Fruit fly (Drosophila melanogaster) whole organism, wandering third instar larva: ENCODE results near the gene upSET.

Experiments
- Abd-B ChIP-seq: fragments of >200 bp; optimal IDR thresholded peaks from 2 replicates; lab custom pipeline; 2017; ENCODE audit warnings: missing biosample characterization, missing genetic modification characterization
- OdsH ChIP-seq: fragments of 200-800 bp; sonication (Bioruptor generic); optimal IDR thresholded peaks from 2 replicates; lab custom pipeline; 2016; ENCODE audit warnings: missing biosample characterization, mild to moderate bottlenecking, missing genetic modification characterization
- dl ChIP-seq, 2 experiments: fragments of 175-275, 200-275 bp in 1 of 2; fragments of 200-275 bp in 1 of 2; sonication (Bioruptor generic); optimal IDR thresholded peaks; lab custom pipeline; 2018; ENCODE audit warnings: mild to moderate bottlenecking in 2 of 2, missing biosample characterization in 2 of 2, missing genetic modification characterization in 2 of 2, moderate library complexity in 2 of 2; ENCODE audit not compliant: partially characterized antibody in 2 of 2, insufficient read depth in 1 of 2
- rgr ChIP-seq: fragments of 200-800 bp; sonication (Bioruptor generic); optimal IDR thresholded peaks from 3 replicates; lab custom pipeline; 2016; ENCODE audit warnings: missing biosample characterization, mild to moderate bottlenecking, missing genetic modification characterization
- sv ChIP-seq: fragments of 200-800 bp; sonication (Bioruptor generic); optimal IDR thresholded peaks from 3 replicates; lab custom pipeline; 2016; ENCODE audit warnings: missing biosample characterization, missing genetic modification characterization

DNA sequence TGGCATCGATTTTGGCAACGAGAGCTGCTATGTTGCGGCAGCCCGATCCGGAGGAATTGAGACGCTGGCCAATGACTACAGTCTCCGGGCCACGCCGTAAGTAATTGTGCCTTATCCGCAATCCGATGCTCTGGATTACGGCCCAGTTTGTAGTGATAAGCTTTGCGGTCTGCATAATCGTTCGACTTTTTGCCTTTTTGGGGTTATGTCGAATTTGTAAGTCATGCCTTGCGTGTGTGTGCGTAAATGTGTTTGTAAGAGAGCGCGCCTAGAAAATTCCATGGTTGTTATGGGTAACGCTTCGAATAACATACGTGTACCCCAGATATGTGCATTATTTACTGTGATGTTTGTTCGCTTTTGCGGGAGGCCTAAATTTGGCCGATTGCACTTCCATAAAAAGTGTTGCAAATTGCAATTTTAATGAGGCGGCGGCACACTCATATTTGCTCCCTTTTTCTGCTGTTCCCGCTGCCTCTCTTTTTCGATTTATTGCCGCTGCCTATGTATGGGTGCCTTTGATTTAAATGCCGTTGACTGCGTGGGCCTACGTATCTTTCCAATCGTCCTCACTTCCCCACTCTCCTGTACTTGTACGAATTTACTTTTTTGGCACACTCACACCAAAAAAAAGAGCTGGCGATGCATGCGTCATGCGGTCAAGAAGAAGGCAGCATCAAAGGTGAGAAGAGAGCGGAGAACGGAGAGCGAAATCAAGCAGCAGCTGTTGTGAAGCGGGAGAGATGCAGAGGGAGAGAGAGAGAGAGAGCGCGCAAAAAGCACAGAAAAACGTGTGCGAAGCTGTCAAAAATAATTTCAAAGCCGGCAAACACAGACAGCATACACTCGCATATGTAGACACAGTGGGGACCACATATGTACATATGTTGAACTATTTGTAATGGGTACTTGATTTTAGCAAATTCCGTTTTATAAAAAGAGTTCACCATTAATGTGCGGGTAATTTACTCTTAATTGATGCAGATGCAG is 36.0 kb downstream of the upSET start:
- peak in 1 of 2 experiments; percentile 68 for TF ChIP-seq dl (GFP tag; optimal IDR thresholded peaks at IDR 0.05; lab: Kevin White, UChicago; ENCODE audit: insufficient read depth in 1 of 2, partially characterized antibody in 2 of 2)
- TF ChIP-seq OdsH = peak; percentile 1
- no peak for TF ChIP-seq rgr
- no peak for TF ChIP-seq sv (GFP tag; lab: Kevin White, UChicago)
- TF ChIP-seq Abd-B = no peak
